Fruit fly (Drosophila melanogaster) whole organism, embryonic: ENCODE data around the gene Pp2A-29B.

Experiments
- ATbp ChIP-seq: fragments of 200-800 bp; sonication (Bioruptor generic); optimal IDR thresholded peaks from 2 replicates; lab custom pipeline; 2017; ENCODE audit warnings: missing biosample characterization, mild to moderate bottlenecking, missing genetic modification characterization, missing genetic modification reagents
- Bdp1 ChIP-seq: fragments of 200-800 bp; sonication (Bioruptor generic); optimal IDR thresholded peaks from 3 replicates; lab custom pipeline; 2016; ENCODE audit warnings: missing biosample characterization, missing genetic modification characterization
- CG10274 ChIP-seq: fragments of 200-800 bp; sonication (Bioruptor generic); optimal IDR thresholded peaks from 3 replicates; lab custom pipeline; 2017; ENCODE audit warnings: missing biosample characterization, mild to moderate bottlenecking, missing genetic modification characterization
- CG13123 ChIP-seq: fragments of 200-800 bp; sonication (Bioruptor generic); optimal IDR thresholded peaks from 2 replicates; lab custom pipeline; 2016; ENCODE audit warnings: missing biosample characterization, missing genetic modification characterization
- CG13424 ChIP-seq: fragments of 200-800 bp; sonication (Bioruptor generic); optimal IDR thresholded peaks from 2 replicates; lab custom pipeline; 2019; ENCODE audit warnings: missing biosample characterization, mild to moderate bottlenecking, missing genetic modification characterization, moderate library complexity
- CG15011 ChIP-seq: fragments of 200-800 bp; sonication (Bioruptor generic); optimal IDR thresholded peaks from 3 replicates; lab custom pipeline; 2018; ENCODE audit warnings: missing biosample characterization, mild to moderate bottlenecking, missing genetic modification characterization
- CG15073 ChIP-seq: fragments of 200-800 bp; sonication (Bioruptor generic); optimal IDR thresholded peaks from 2 replicates; lab custom pipeline; 2016; ENCODE audit warnings: missing biosample characterization, missing genetic modification characterization
- CG15479 ChIP-seq: fragments of 200-800 bp; sonication (Bioruptor generic); optimal IDR thresholded peaks from 3 replicates; lab custom pipeline; 2019; ENCODE audit warnings: missing biosample characterization, mild to moderate bottlenecking, missing genetic modification characterization, moderate library complexity
- CG17359 ChIP-seq: fragments of 200-800 bp; sonication (Bioruptor generic); optimal IDR thresholded peaks from 3 replicates; lab custom pipeline; 2018; ENCODE audit warnings: missing biosample characterization, mild to moderate bottlenecking, missing genetic modification characterization, moderate library complexity
- CG18476 ChIP-seq: fragments of 200-800 bp; sonication (Bioruptor generic); optimal IDR thresholded peaks from 2 replicates; lab custom pipeline; 2016; ENCODE audit warnings: missing biosample characterization, mild to moderate bottlenecking, missing genetic modification characterization
- CG2199 ChIP-seq: fragments of 200-800 bp; sonication (Bioruptor generic); IDR thresholded peaks from 3 replicates; pipeline ENCODE4 v1.3.6; 2022; ENCODE audit warnings: missing biosample characterization, missing genetic modification characterization
- CG30020 ChIP-seq: fragments of 200-800 bp; optimal IDR thresholded peaks from 2 replicates; lab custom pipeline; 2019; ENCODE audit warnings: missing biosample characterization, mild to moderate bottlenecking, missing genetic modification characterization, moderate library complexity
- CG3407 ChIP-seq: fragments of 200-800 bp; sonication (Bioruptor generic); optimal IDR thresholded peaks from 2 replicates; lab custom pipeline; 2018; ENCODE audit warnings: missing biosample characterization, mild to moderate bottlenecking, missing genetic modification characterization
- CG3995 ChIP-seq: fragments of 200-800 bp; sonication (Bioruptor generic); optimal IDR thresholded peaks from 3 replicates; lab custom pipeline; 2016; ENCODE audit warnings: missing biosample characterization, missing genetic modification characterization
- CG6272 ChIP-seq: fragments of 200-800 bp; sonication (Bioruptor generic); IDR thresholded peaks from 2 replicates; pipeline ENCODE4 v1.3.6; 2022; ENCODE audit warnings: missing biosample characterization, missing genetic modification characterization
- CG6854 ChIP-seq: fragments of 200-800 bp; sonication (Bioruptor generic); optimal IDR thresholded peaks from 3 replicates; lab custom pipeline; 2017; ENCODE audit warnings: missing biosample characterization, mild to moderate bottlenecking, missing genetic modification characterization
- CG7745 ChIP-seq: fragments of 200-800 bp; sonication (Bioruptor generic); optimal IDR thresholded peaks from 2 replicates; lab custom pipeline; 2018; ENCODE audit warnings: missing biosample characterization, mild to moderate bottlenecking, missing genetic modification characterization, moderate library complexity
- CG9437 ChIP-seq: fragments of 200-800 bp; sonication (Bioruptor generic); optimal IDR thresholded peaks from 2 replicates; lab custom pipeline; 2018; ENCODE audit warnings: missing biosample characterization, mild to moderate bottlenecking, missing genetic modification characterization
- Dek ChIP-seq: fragments of 200-800 bp; sonication (Bioruptor generic); optimal IDR thresholded peaks from 3 replicates; lab custom pipeline; 2019; ENCODE audit warnings: missing biosample characterization, mild to moderate bottlenecking, missing genetic modification characterization, moderate library complexity
- Dfd ChIP-seq, 2 experiments: fragments of >200 bp; optimal IDR thresholded peaks; 2 replicates each; lab custom pipeline; 2017; ENCODE audit warnings: missing biosample characterization in 2 of 2, missing genetic modification characterization in 2 of 2
- Dref ChIP-seq: fragments of 200-800 bp; sonication (Bioruptor generic); IDR thresholded peaks from 2 replicates; pipeline ENCODE4 v1.3.6; 2022; ENCODE audit warnings: missing biosample characterization, missing genetic modification characterization
- HHEX ChIP-seq: fragments of 200-800 bp; sonication (Bioruptor generic); optimal IDR thresholded peaks from 3 replicates; lab custom pipeline; 2017; ENCODE audit warnings: missing biosample characterization, mild to moderate bottlenecking, missing genetic modification characterization, missing genetic modification reagents
- HmgD ChIP-seq: fragments of 200-800 bp; sonication (Bioruptor generic); optimal IDR thresholded peaks from 3 replicates; lab custom pipeline; 2016; ENCODE audit warnings: missing biosample characterization, missing genetic modification characterization
- Lpt ChIP-seq: fragments of >200 bp; optimal IDR thresholded peaks from 2 replicates; lab custom pipeline; 2018; ENCODE audit warnings: missing biosample characterization, missing genetic modification characterization
- NC2α ChIP-seq: fragments of 200-800 bp; sonication (Bioruptor generic); optimal IDR thresholded peaks from 2 replicates; lab custom pipeline; 2016; ENCODE audit warnings: missing biosample characterization, missing genetic modification characterization
- Opbp ChIP-seq: fragments of 200-800 bp; sonication (Bioruptor generic); IDR thresholded peaks from 3 replicates; pipeline ENCODE4 v1.3.6; 2022; ENCODE audit warnings: missing biosample characterization, missing genetic modification characterization; ENCODE audit not compliant: partially characterized antibody
- Optix ChIP-seq: fragments of 200-800 bp; sonication (Bioruptor generic); IDR thresholded peaks from 3 replicates; pipeline ENCODE4 v1.3.6; 2022; ENCODE audit warnings: missing biosample characterization, missing genetic modification characterization
- Pdp1 ChIP-seq, 2 experiments: fragments of 200-800 bp; sonication (Bioruptor generic); optimal IDR thresholded peaks; 3 replicates each; lab custom pipeline; 2016; ENCODE audit warnings: missing biosample characterization in 2 of 2, missing genetic modification characterization in 2 of 2, mild to moderate bottlenecking in 1 of 2, moderate library complexity in 1 of 2
- TFAM ChIP-seq: fragments of 200-800 bp; sonication (Bioruptor generic); optimal IDR thresholded peaks from 2 replicates; lab custom pipeline; 2017; ENCODE audit warnings: missing biosample characterization, missing genetic modification characterization, inconsistent platforms
- Vsx1 ChIP-seq: fragments of 200-800 bp; sonication (Bioruptor generic); optimal IDR thresholded peaks from 2 replicates; lab custom pipeline; 2017; ENCODE audit warnings: missing biosample characterization, mild to moderate bottlenecking, missing genetic modification characterization, missing genetic modification reagents
- amos ChIP-seq: fragments of 200-800 bp; sonication (Bioruptor generic); IDR thresholded peaks from 2 replicates; pipeline ENCODE4 v1.3.6; 2022; ENCODE audit warnings: missing biosample characterization, missing genetic modification characterization; ENCODE audit not compliant: partially characterized antibody
- ap ChIP-seq: fragments of 200-800 bp; sonication (Bioruptor generic); IDR thresholded peaks from 2 replicates; pipeline ENCODE4 v1.3.6; 2022; ENCODE audit warnings: missing biosample characterization, missing genetic modification characterization
- bcd ChIP-seq: fragments of 200-800 bp; sonication (Bioruptor generic); optimal IDR thresholded peaks from 2 replicates; lab custom pipeline; 2017; ENCODE audit warnings: missing biosample characterization, mild to moderate bottlenecking, missing genetic modification characterization
- caup ChIP-seq: fragments of 200-800 bp; sonication (Bioruptor generic); optimal IDR thresholded peaks from 3 replicates; lab custom pipeline; 2017; ENCODE audit warnings: missing biosample characterization, mild to moderate bottlenecking, missing genetic modification characterization, moderate library complexity; ENCODE audit not compliant: severe bottlenecking
- croc ChIP-seq: fragments of 200-800 bp; sonication (Bioruptor generic); conservative IDR thresholded peaks from 3 replicates; pipeline ENCODE4 v1.3.6; 2022; ENCODE audit warnings: missing biosample characterization, missing genetic modification characterization
- fd96Cb ChIP-seq: fragments of 200-800 bp; sonication (Bioruptor generic); optimal IDR thresholded peaks from 2 replicates; lab custom pipeline; 2018; ENCODE audit warnings: missing biosample characterization, mild to moderate bottlenecking, missing genetic modification characterization, moderate library complexity
- gfzf ChIP-seq: fragments of 200-800 bp; sonication (Bioruptor generic); optimal IDR thresholded peaks from 2 replicates; lab custom pipeline; 2016; ENCODE audit warnings: missing biosample characterization, mild to moderate bottlenecking, missing genetic modification characterization, moderate library complexity
- jumu ChIP-seq: fragments of 200-800 bp; sonication (Bioruptor generic); optimal IDR thresholded peaks from 3 replicates; lab custom pipeline; 2016; ENCODE audit warnings: missing biosample characterization, missing genetic modification characterization
- knrl ChIP-seq: fragments of 200-800 bp; sonication (Bioruptor generic); IDR thresholded peaks from 3 replicates; pipeline ENCODE4 v1.3.6; 2022; ENCODE audit warnings: missing biosample characterization, missing genetic modification characterization; ENCODE audit not compliant: partially characterized antibody
- lola ChIP-seq, 3 experiments: fragments of >200 bp in 2 of 3; fragments of 200-800 bp in 1 of 3; sonication (Bioruptor generic) in 1 of 3; optimal IDR thresholded peaks; 2 replicates each; lab custom pipeline; 2017 to 2019; ENCODE audit warnings: missing biosample characterization in 3 of 3, missing genetic modification characterization in 3 of 3, mild to moderate bottlenecking in 1 of 3, moderate library complexity in 1 of 3
- mam ChIP-seq: fragments of 200-800 bp; sonication (Bioruptor generic); optimal IDR thresholded peaks from 3 replicates; lab custom pipeline; 2016; ENCODE audit warnings: missing biosample characterization, missing genetic modification characterization
- mirr ChIP-seq: fragments of 200-800 bp; sonication (Bioruptor generic); optimal IDR thresholded peaks from 3 replicates; lab custom pipeline; 2018; ENCODE audit warnings: missing biosample characterization, mild to moderate bottlenecking, missing genetic modification characterization
- p53 ChIP-seq: fragments of 200-800 bp; sonication (Bioruptor generic); optimal IDR thresholded peaks from 2 replicates; lab custom pipeline; 2016; ENCODE audit warnings: missing biosample characterization, missing genetic modification characterization
- phol ChIP-seq: fragments of 200-800 bp; sonication (Bioruptor generic); optimal IDR thresholded peaks from 3 replicates; lab custom pipeline; 2018; ENCODE audit warnings: missing biosample characterization, mild to moderate bottlenecking, missing genetic modification characterization, moderate library complexity
- sr ChIP-seq: fragments of 200-800 bp; sonication (Bioruptor generic); IDR thresholded peaks from 3 replicates; pipeline ENCODE4 v1.3.6; 2022; ENCODE audit warnings: missing biosample characterization, missing genetic modification characterization
- stc ChIP-seq: fragments of 200-800 bp; sonication (Bioruptor generic); IDR thresholded peaks from 2 replicates; pipeline ENCODE4 v1.3.6; 2022; ENCODE audit warnings: missing biosample characterization, missing genetic modification characterization
- tio ChIP-seq: fragments of 200-800 bp; sonication (Bioruptor generic); optimal IDR thresholded peaks from 2 replicates; lab custom pipeline; 2017; ENCODE audit warnings: missing biosample characterization, missing genetic modification characterization, inconsistent platforms
- tna ChIP-seq: fragments of 200-800 bp; sonication (Bioruptor generic); IDR thresholded peaks from 2 replicates; pipeline ENCODE4 v1.3.6; 2022; ENCODE audit warnings: missing biosample characterization, missing genetic modification characterization; ENCODE audit not compliant: partially characterized antibody
- vfl ChIP-seq: fragments of 200-800 bp; sonication (Bioruptor generic); optimal IDR thresholded peaks from 2 replicates; lab custom pipeline; 2016; ENCODE audit warnings: missing biosample characterization, missing genetic modification characterization

The Pp2A-29B gene

DNA sequence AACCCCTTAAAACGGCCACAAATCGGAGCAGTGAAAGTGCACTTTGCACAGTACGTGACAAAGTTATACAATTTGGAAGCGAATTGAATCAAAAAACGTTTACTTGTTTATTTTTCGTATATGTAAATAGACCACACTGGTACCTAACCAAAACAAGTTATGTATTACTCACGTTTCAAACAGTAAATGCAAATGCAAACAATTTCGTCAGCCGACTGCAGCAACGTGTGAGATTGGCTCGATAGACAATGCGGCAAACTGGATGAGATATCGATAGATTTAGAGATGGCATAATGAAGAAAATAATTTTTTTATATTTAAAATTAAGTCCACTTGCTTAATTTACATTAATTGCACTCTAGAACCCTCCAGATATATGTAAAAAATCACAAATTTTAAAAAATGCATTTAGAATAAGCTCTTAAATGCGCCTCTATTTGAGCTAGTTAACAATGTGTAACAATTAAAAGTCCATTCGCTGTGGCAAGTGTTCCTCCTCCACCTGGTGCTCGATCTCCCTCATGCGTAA, 15.7 kb downstream of the Pp2A-29B start, which contains the start of gene AlaRS (continued):
- TF ChIP-seq Dek (tag; lab: Kevin White, UChicago) (no peak), Dfd (GFP tag; optimal IDR thresholded peaks at IDR 0.05; lab: Kevin White, UChicago) (no peak), Vsx1 (no peak), CG7745 (tag; lab: Kevin White, UChicago) (no peak), knrl (GFP tag; lab: Robert Waterston, UW) (peak; percentile 59; the same call in 2 of the 3 replicates), HmgD (GFP tag; lab: Kevin White, UChicago) (no peak), CG2199 (GFP tag; lab: Robert Waterston, UW) (no peak), ap (no peak), stc (GFP tag; lab: Robert Waterston, UW) (0 out of 2 replicates have a peak, but pooled peaks have one; percentile 21), CG10274 (GFP tag; lab: Kevin White, UChicago) (no peak), mirr (GFP tag; lab: Kevin White, UChicago) (no peak), CG30020 (tag; lab: Kevin White, UChicago) (peak; percentile 54), CG6854 (GFP tag; lab: Kevin White, UChicago) (no peak), CG6272 (GFP tag; lab: Robert Waterston, UW) (no peak), bcd (GFP tag; lab: Kevin White, UChicago) (peak; percentile 29), Opbp (peak; percentile 50; the same call in 1 of the 3 replicates), gfzf (no peak), HHEX (GFP tag; lab: Kevin White, UChicago) (peak; percentile 15), caup (GFP tag; lab: Kevin White, UChicago) (no peak), Lpt (no peak), CG3407 (GFP tag; lab: Kevin White, UChicago) (peak; percentile 24), CG17359 (tag; lab: Kevin White, UChicago) (peak; percentile 37), CG13424 (tag; lab: Kevin White, UChicago) (peak; percentile 58), tna (GFP tag; lab: Robert Waterston, UW) (no peak), CG15479 (GFP tag; lab: Kevin White, UChicago) (no peak), Bdp1 (GFP tag; lab: Kevin White, UChicago) (no peak), Dref (GFP tag; lab: Robert Waterston, UW) (peak; percentile 68), amos (peak; percentile 63; the same call in 1 of the 2 replicates), phol (tag; lab: Kevin White, UChicago) (peak; percentile 42), CG15011 (GFP tag; lab: Kevin White, UChicago) (no peak), mam (GFP tag; lab: Kevin White, UChicago) (peak; percentile 25), Optix (GFP tag; lab: Robert Waterston, UW) (no peak), p53 (GFP tag; lab: Kevin White, UChicago) (no peak), CG13123 (no peak), fd96Cb (tag; lab: Kevin White, UChicago) (no peak), lola (GFP tag; optimal IDR thresholded peaks at IDR 0.05; lab: Kevin White, UChicago) (peak in 1 of 3 experiments; percentile 29), croc (no peak), sr (GFP tag; lab: Robert Waterston, UW) (no peak), Pdp1 (GFP tag; optimal IDR thresholded peaks at IDR 0.05; lab: Kevin White, UChicago) (peak in 1 of 2 experiments; percentile 60), ATbp (peak; percentile 44), TFAM (GFP tag; lab: Kevin White, UChicago) (no peak), NC2α (GFP tag; lab: Kevin White, UChicago) (no peak), tio (GFP tag; lab: Kevin White, UChicago) (no peak), CG9437 (no peak), jumu (no peak), CG15073 (GFP tag; lab: Kevin White, UChicago) (no peak), CG3995 (GFP tag; lab: Kevin White, UChicago) (peak; percentile 13), vfl (peak; percentile 11), CG18476 (GFP tag; lab: Kevin White, UChicago) (peak; percentile 12)
